Worm (Caenorhabditis elegans) whole organism, L2 larva: ENCODE measurements around the gene F01G10.9.

Source experiments
- R02D3.7 ChIP-seq: fragments of 150-350 bp; optimal IDR thresholded peaks from 2 replicates; lab custom pipeline; 2014; ENCODE audit warnings: missing biosample characterization, missing genetic modification characterization
- Y55F3AM.14 ChIP-seq: fragments of 200-800 bp; sonication (Bioruptor generic); optimal IDR thresholded peaks from 2 replicates; lab custom pipeline; 2018; ENCODE audit warnings: mild to moderate bottlenecking, missing genetic modification characterization, missing compliant biosample characterization
- alr-1 ChIP-seq: fragments of 150-350 bp; optimal IDR thresholded peaks from 2 replicates; lab custom pipeline; 2014; ENCODE audit warnings: missing biosample characterization, missing genetic modification characterization
- aly-2 ChIP-seq: fragments of 150-350 bp; optimal IDR thresholded peaks from 2 replicates; lab custom pipeline; 2014; ENCODE audit warnings: missing biosample characterization, missing genetic modification characterization
- ama-1 ChIP-seq: fragments of 150-350 bp; optimal IDR thresholded peaks from 2 replicates; lab custom pipeline; 2018; ENCODE audit warnings: inconsistent platforms
- blmp-1 ChIP-seq: sonication (generic microtip); optimal IDR thresholded peaks from 2 replicates; lab custom pipeline; 2017; ENCODE audit warnings: missing genetic modification characterization, mild to moderate bottlenecking, missing compliant biosample characterization, antibody characterized with exemption, moderate library complexity; ENCODE audit not compliant: insufficient read depth
- ceh-16 ChIP-seq: fragments of 150-350 bp; optimal IDR thresholded peaks from 2 replicates; lab custom pipeline; 2014; ENCODE audit warnings: missing biosample characterization, missing genetic modification characterization
- crh-2 ChIP-seq: sonication (generic microtip); optimal IDR thresholded peaks from 2 replicates; lab custom pipeline; 2017; ENCODE audit warnings: missing biosample characterization, missing genetic modification characterization
- dmd-4 ChIP-seq: sonication (generic microtip); optimal IDR thresholded peaks from 2 replicates; lab custom pipeline; 2017; ENCODE audit warnings: missing biosample characterization, missing genetic modification characterization
- elt-1 ChIP-seq: fragments of 150-350 bp; optimal IDR thresholded peaks from 2 replicates; lab custom pipeline; 2014; ENCODE audit warnings: missing biosample characterization, missing genetic modification characterization
- elt-3 ChIP-seq: sonication (generic microtip); optimal IDR thresholded peaks from 2 replicates; lab custom pipeline; 2017; ENCODE audit warnings: missing biosample characterization, missing genetic modification characterization
- fos-1 ChIP-seq: fragments of 150-350 bp; optimal IDR thresholded peaks from 2 replicates; lab custom pipeline; 2014; ENCODE audit warnings: missing biosample characterization, missing genetic modification characterization
- lin-11 ChIP-seq: fragments of 150-350 bp; sonication (generic microtip); optimal IDR thresholded peaks from 2 replicates; lab custom pipeline; 2014; ENCODE audit warnings: missing biosample characterization, missing genetic modification characterization, inconsistent platforms, mixed read lengths
- lin-13 ChIP-seq: fragments of 150-350 bp; optimal IDR thresholded peaks from 2 replicates; lab custom pipeline; 2014; ENCODE audit warnings: missing biosample characterization, missing genetic modification reagents, missing genetic modification characterization
- lin-39 ChIP-seq: fragments of 150-350 bp; optimal IDR thresholded peaks from 2 replicates; lab custom pipeline; 2014; ENCODE audit warnings: missing biosample characterization, missing genetic modification reagents, missing genetic modification characterization
- lsy-2 ChIP-seq, 2 experiments: fragments of 150-350 bp in 1 of 2; sonication (generic microtip) in 1 of 2; optimal IDR thresholded peaks; 2 replicates each; lab custom pipeline; 2014 to 2017; ENCODE audit warnings: missing biosample characterization in 2 of 2, missing genetic modification characterization in 2 of 2
- mab-5 ChIP-seq: fragments of 150-350 bp; optimal IDR thresholded peaks from 2 replicates; lab custom pipeline; 2014; ENCODE audit warnings: missing biosample characterization, missing genetic modification characterization
- mdl-1 ChIP-seq, 2 experiments: fragments of 150-350 bp in 1 of 2; sonication (generic microtip) in 1 of 2; optimal IDR thresholded peaks; 2 replicates each; lab custom pipeline; 2017; ENCODE audit warnings: missing biosample characterization in 2 of 2, missing genetic modification characterization in 2 of 2
- nhr-10 ChIP-seq: sonication (generic microtip); optimal IDR thresholded peaks from 2 replicates; lab custom pipeline; 2017; ENCODE audit warnings: missing biosample characterization, missing genetic modification characterization
- nhr-11 ChIP-seq: fragments of 150-350 bp; optimal IDR thresholded peaks from 2 replicates; lab custom pipeline; 2014; ENCODE audit warnings: missing biosample characterization, missing genetic modification characterization
- nhr-129 ChIP-seq: fragments of 150-350 bp; optimal IDR thresholded peaks from 2 replicates; lab custom pipeline; 2014; ENCODE audit warnings: missing biosample characterization, missing genetic modification characterization
- nhr-21 ChIP-seq: fragments of 150-350 bp; optimal IDR thresholded peaks from 2 replicates; lab custom pipeline; 2014; ENCODE audit warnings: missing biosample characterization, missing genetic modification characterization
- nhr-23 ChIP-seq: fragments of 150-350 bp; optimal IDR thresholded peaks from 2 replicates; lab custom pipeline; 2014; ENCODE audit warnings: missing biosample characterization, missing genetic modification reagents, missing genetic modification characterization
- nhr-25 ChIP-seq: fragments of 150-350 bp; sonication (generic microtip); optimal IDR thresholded peaks from 3 replicates; lab custom pipeline; 2014; ENCODE audit warnings: missing biosample characterization, missing genetic modification characterization
- nhr-6 ChIP-seq: fragments of 150-350 bp; optimal IDR thresholded peaks from 2 replicates; lab custom pipeline; 2014; ENCODE audit warnings: missing biosample characterization, missing genetic modification characterization
- nhr-77 ChIP-seq: fragments of 150-350 bp; optimal IDR thresholded peaks from 2 replicates; lab custom pipeline; 2014; ENCODE audit warnings: missing biosample characterization, missing genetic modification characterization
- peb-1 ChIP-seq: fragments of 150-350 bp; optimal IDR thresholded peaks from 2 replicates; lab custom pipeline; 2014; ENCODE audit warnings: missing biosample characterization, missing genetic modification characterization
- sem-4 ChIP-seq: fragments of 150-350 bp; optimal IDR thresholded peaks from 2 replicates; lab custom pipeline; 2014; ENCODE audit warnings: missing biosample characterization, missing genetic modification reagents, missing genetic modification characterization
- skn-1 ChIP-seq: sonication (generic microtip); optimal IDR thresholded peaks from 2 replicates; lab custom pipeline; 2017; ENCODE audit warnings: missing biosample characterization, missing genetic modification characterization
- sma-9 ChIP-seq, 2 experiments: fragments of 150-350 bp in 1 of 2; sonication (generic microtip) in 1 of 2; optimal IDR thresholded peaks; 2 replicates each; lab custom pipeline; 2014 to 2016; ENCODE audit warnings: missing genetic modification characterization in 2 of 2, mild to moderate bottlenecking in 1 of 2, missing biosample characterization in 1 of 2, missing compliant biosample characterization in 1 of 2, missing genetic modification reagents in 1 of 2, moderate library complexity in 1 of 2
- snpc-4 ChIP-seq: fragments of 150-350 bp; optimal IDR thresholded peaks from 2 replicates; lab custom pipeline; 2014; ENCODE audit warnings: missing biosample characterization, missing genetic modification characterization
- unc-39 ChIP-seq: fragments of 150-350 bp; optimal IDR thresholded peaks from 2 replicates; lab custom pipeline; 2014; ENCODE audit warnings: missing biosample characterization, missing genetic modification characterization
- unc-55 ChIP-seq: fragments of 150-350 bp; sonication (generic microtip); optimal IDR thresholded peaks from 3 replicates; lab custom pipeline; 2014; ENCODE audit warnings: missing biosample characterization, missing genetic modification reagents, missing genetic modification characterization
- unc-62 ChIP-seq: fragments of 150-350 bp; optimal IDR thresholded peaks from 2 replicates; lab custom pipeline; 2014; ENCODE audit warnings: missing biosample characterization, missing genetic modification reagents, missing genetic modification characterization
- zag-1 ChIP-seq: fragments of 150-350 bp; optimal IDR thresholded peaks from 2 replicates; lab custom pipeline; 2014; ENCODE audit warnings: missing biosample characterization, missing genetic modification characterization
- ztf-1 ChIP-seq: fragments of 200-800 bp; sonication (Bioruptor generic); conservative IDR thresholded peaks from 2 replicates; pipeline ENCODE4 v1.3.6; 2022; ENCODE audit warnings: missing genetic modification characterization, missing compliant biosample characterization
- ztf-11 ChIP-seq: sonication (generic microtip); optimal IDR thresholded peaks from 2 replicates; lab custom pipeline; 2017; ENCODE audit warnings: missing biosample characterization, missing genetic modification characterization
- ztf-4 ChIP-seq: fragments of 150-350 bp; optimal IDR thresholded peaks from 2 replicates; lab custom pipeline; 2014; ENCODE audit warnings: missing biosample characterization, missing genetic modification characterization

Gene F01G10.9

ce11 chrIV:10259557-10259956 lies at the start of gene F01G10.9:
TSS of gene F01G10.9 (minus strand) at chrIV:10259657.
- TF ChIP-seq sma-9 (GFP tag; optimal IDR thresholded peaks at IDR 0.05; lab: Kevin White, UChicago) (no peak), sma-9 (tag; optimal IDR thresholded peaks at IDR 0.05; lab: Kevin White, UChicago) (no peak), elt-1 (tag; lab: Kevin White, UChicago) (no peak), unc-62 (no peak), nhr-6 (tag; lab: Kevin White, UChicago) (no peak), skn-1 (tag; lab: Kevin White, UChicago) (no peak), mab-5 (no peak), blmp-1 (tag; lab: Kevin White, UChicago) (no peak), lin-11 (tag; lab: Kevin White, UChicago) (no peak)

ce11 chrIV:10304383-10304782 lies 44.9 kb upstream of the F01G10.9 start:
- TF ChIP-seq fos-1 (tag; lab: Kevin White, UChicago) (no peak), nhr-21 (tag; lab: Kevin White, UChicago) (no peak), alr-1 (tag; lab: Kevin White, UChicago) (no peak), unc-55 (GFP tag; lab: Kevin White, UChicago) (no peak), lin-39 (no peak), nhr-23 (tag; lab: Kevin White, UChicago) (no peak), ztf-4 (tag; lab: Kevin White, UChicago) (no peak), zag-1 (no peak), snpc-4 (no peak), crh-2 (tag; lab: Kevin White, UChicago) (no peak), unc-39 (tag; lab: Kevin White, UChicago) (no peak), aly-2 (tag; lab: Kevin White, UChicago) (no peak), lin-11 (tag; lab: Kevin White, UChicago) (no peak), peb-1 (tag; lab: Kevin White, UChicago) (no peak), dmd-4 (tag; lab: Kevin White, UChicago) (no peak), elt-3 (tag; lab: Kevin White, UChicago) (no peak), ceh-16 (no peak), ztf-11 (tag; lab: Kevin White, UChicago) (no peak), sem-4 (tag; lab: Kevin White, UChicago) (no peak), nhr-129 (tag; lab: Kevin White, UChicago) (no peak)

- no peak for TF ChIP-seq nhr-10 (tag; lab: Kevin White, UChicago)
- TF ChIP-seq ceh-16: no peak
- no peak for TF ChIP-seq R02D3.7 (tag; lab: Kevin White, UChicago)
- no peak for TF ChIP-seq ztf-1 (GFP tag; lab: Robert Waterston, UW)
- no peak for TF ChIP-seq unc-55 (GFP tag; lab: Kevin White, UChicago)
- no peak for TF ChIP-seq lin-39
- TF ChIP-seq lin-13 (GFP tag; lab: Kevin White, UChicago): no peak
- TF ChIP-seq alr-1 (tag; lab: Kevin White, UChicago): no peak
- TF ChIP-seq sem-4 (tag; lab: Kevin White, UChicago): no peak
- TF ChIP-seq blmp-1 (tag; lab: Kevin White, UChicago): no peak
- no peak for TF ChIP-seq nhr-6 (tag; lab: Kevin White, UChicago)
- TF ChIP-seq lsy-2 (tag; optimal IDR thresholded peaks at IDR 0.05; lab: Kevin White, UChicago): no peak
- no peak for TF ChIP-seq unc-39 (tag; lab: Kevin White, UChicago)
- TF ChIP-seq zag-1: no peak
- no peak for TF ChIP-seq ama-1 (lab: Kevin White, UChicago)
- no peak for TF ChIP-seq nhr-23 (tag; lab: Kevin White, UChicago)
- no peak for TF ChIP-seq ztf-11 (tag; lab: Kevin White, UChicago)
- TF ChIP-seq, all 48 proteins: peak for 0
Measured at ce11 chrIV:10302203-10302602, 42.7 kb upstream of the F01G10.9 start, which contains the start of gene R09E10.5. TSS of gene R09E10.5 (minus strand) at chrIV:10302303.

ce11 chrIV:10296036-10296435 lies 36.6 kb upstream of the F01G10.9 start:
- TF ChIP-seq elt-3 (tag; lab: Kevin White, UChicago): no peak
- TF ChIP-seq ztf-11 (tag; lab: Kevin White, UChicago): no peak
- TF ChIP-seq fos-1 (tag; lab: Kevin White, UChicago): no peak
- no peak for TF ChIP-seq nhr-10 (tag; lab: Kevin White, UChicago)
- TF ChIP-seq nhr-25 (tag; lab: Kevin White, UChicago): no peak
- no peak for TF ChIP-seq ama-1 (lab: Kevin White, UChicago)
- no peak for TF ChIP-seq peb-1 (tag; lab: Kevin White, UChicago)
- no peak for TF ChIP-seq alr-1 (tag; lab: Kevin White, UChicago)
- no peak for TF ChIP-seq unc-55 (GFP tag; lab: Kevin White, UChicago)
- TF ChIP-seq mdl-1 (tag; optimal IDR thresholded peaks at IDR 0.05; lab: Kevin White, UChicago): no peak
- no peak for TF ChIP-seq nhr-11 (tag; lab: Kevin White, UChicago)
- no peak for TF ChIP-seq nhr-77 (tag; lab: Kevin White, UChicago)
- no peak for TF ChIP-seq Y55F3AM.14 (GFP tag; lab: Kevin White, UChicago)
- TF ChIP-seq unc-39 (tag; lab: Kevin White, UChicago): no peak
